Fruit fly (Drosophila melanogaster) whole organism, embryonic: ENCODE measurements around the gene CG8420.

ENCODE experiments used
- Abd-B ChIP-seq: fragments of 200-800 bp; sonication (Bioruptor generic); optimal IDR thresholded peaks from 2 replicates; lab custom pipeline; 2018; ENCODE audit warnings: missing biosample characterization, mild to moderate bottlenecking, missing genetic modification characterization, moderate library complexity
- Atf3 ChIP-seq: fragments of 200-800 bp; sonication (Bioruptor generic); optimal IDR thresholded peaks from 3 replicates; lab custom pipeline; 2016; ENCODE audit warnings: missing biosample characterization, missing genetic modification characterization
- B-H1 ChIP-seq: fragments of 200-800 bp; sonication (Bioruptor generic); IDR thresholded peaks from 3 replicates; pipeline ENCODE4 v1.3.6; 2022; ENCODE audit warnings: missing biosample characterization, missing genetic modification characterization
- CG10979 ChIP-seq: fragments of 200-800 bp; sonication (Bioruptor generic); optimal IDR thresholded peaks from 2 replicates; lab custom pipeline; 2018; ENCODE audit warnings: missing biosample characterization, mild to moderate bottlenecking, missing genetic modification characterization, moderate library complexity
- CG12391 ChIP-seq: fragments of 200-800 bp; sonication (Bioruptor generic); optimal IDR thresholded peaks from 3 replicates; lab custom pipeline; 2018; ENCODE audit warnings: missing biosample characterization, mild to moderate bottlenecking, missing genetic modification characterization, moderate library complexity
- CG14710 ChIP-seq: fragments of 200-800 bp; sonication (Bioruptor generic); optimal IDR thresholded peaks from 3 replicates; lab custom pipeline; 2019; ENCODE audit warnings: missing biosample characterization, mild to moderate bottlenecking, missing genetic modification characterization, moderate library complexity
- CG17361 ChIP-seq: fragments of 200-800 bp; sonication (Bioruptor generic); IDR thresholded peaks from 3 replicates; pipeline ENCODE4 v1.3.6; 2022; ENCODE audit warnings: missing biosample characterization, missing genetic modification characterization
- CG18011 ChIP-seq: fragments of 200-800 bp; sonication (Bioruptor generic); optimal IDR thresholded peaks from 2 replicates; lab custom pipeline; 2017; ENCODE audit warnings: missing biosample characterization, missing genetic modification characterization, mild to moderate bottlenecking, moderate library complexity, missing genotype
- CG30403 ChIP-seq: fragments of 200-800 bp; sonication (Bioruptor generic); optimal IDR thresholded peaks from 3 replicates; lab custom pipeline; 2016; ENCODE audit warnings: missing biosample characterization, missing genetic modification characterization
- CG31224 ChIP-seq: fragments of 200-800 bp; sonication (Bioruptor generic); IDR thresholded peaks from 2 replicates; pipeline ENCODE4 v1.3.6; 2022; ENCODE audit warnings: missing biosample characterization, missing genetic modification characterization
- CG31441 ChIP-seq: fragments of 200-800 bp; sonication (Bioruptor generic); IDR thresholded peaks from 2 replicates; pipeline ENCODE4 v1.3.6; 2022; ENCODE audit warnings: missing biosample characterization, missing genetic modification characterization
- CG4360 ChIP-seq: fragments of 200-800 bp; sonication (Bioruptor generic); IDR thresholded peaks from 2 replicates; pipeline ENCODE4 v1.3.6; 2022; ENCODE audit warnings: missing biosample characterization, missing genetic modification characterization
- CG7839 ChIP-seq: fragments of 200-800 bp; sonication (Bioruptor generic); optimal IDR thresholded peaks from 3 replicates; lab custom pipeline; 2018; ENCODE audit warnings: missing biosample characterization, mild to moderate bottlenecking, missing genetic modification characterization, moderate library complexity
- CG8089 ChIP-seq: fragments of 200-800 bp; sonication (Bioruptor generic); optimal IDR thresholded peaks from 3 replicates; lab custom pipeline; 2016; ENCODE audit warnings: missing biosample characterization, missing genetic modification characterization
- CrebB ChIP-seq: fragments of 200-800 bp; sonication (Bioruptor generic); optimal IDR thresholded peaks from 3 replicates; lab custom pipeline; 2018; ENCODE audit warnings: missing biosample characterization, mild to moderate bottlenecking, missing genetic modification characterization
- Dfd ChIP-seq, 2 experiments: fragments of >200 bp; optimal IDR thresholded peaks; 2 replicates each; lab custom pipeline; 2017; ENCODE audit warnings: missing biosample characterization in 2 of 2, missing genetic modification characterization in 2 of 2
- Ets97D ChIP-seq: fragments of 200-800 bp; sonication (Bioruptor generic); optimal IDR thresholded peaks from 3 replicates; lab custom pipeline; 2016; ENCODE audit warnings: missing biosample characterization, missing genetic modification characterization
- HLH3B ChIP-seq: fragments of 200-800 bp; sonication (Bioruptor generic); IDR thresholded peaks from 2 replicates; pipeline ENCODE4 v1.3.6; 2022; ENCODE audit warnings: missing biosample characterization, missing genetic modification characterization
- Mad ChIP-seq: fragments of 200-800 bp; sonication (Bioruptor generic); optimal IDR thresholded peaks from 2 replicates; lab custom pipeline; 2016; ENCODE audit warnings: missing biosample characterization, missing genetic modification characterization
- Max ChIP-seq: fragments of 200-800 bp; sonication (Bioruptor generic); optimal IDR thresholded peaks from 2 replicates; lab custom pipeline; 2016; ENCODE audit warnings: missing biosample characterization, mild to moderate bottlenecking, missing genetic modification characterization
- Sox102F ChIP-seq: fragments of 200-800 bp; sonication (Bioruptor generic); optimal IDR thresholded peaks from 2 replicates; lab custom pipeline; 2018; ENCODE audit warnings: missing biosample characterization, mild to moderate bottlenecking, missing genetic modification characterization, moderate library complexity
- abd-A ChIP-seq: fragments of 200-800 bp; sonication (Bioruptor generic); optimal IDR thresholded peaks from 3 replicates; lab custom pipeline; 2019; ENCODE audit warnings: missing biosample characterization, mild to moderate bottlenecking, missing genetic modification characterization, moderate library complexity
- ato ChIP-seq: fragments of 200-800 bp; sonication (Bioruptor generic); IDR thresholded peaks from 2 replicates; pipeline ENCODE4 v1.3.6; 2022; ENCODE audit warnings: missing biosample characterization, missing genetic modification characterization; ENCODE audit not compliant: partially characterized antibody
- az2 ChIP-seq: fragments of 200-800 bp; sonication (Bioruptor generic); optimal IDR thresholded peaks from 3 replicates; lab custom pipeline; 2016; ENCODE audit warnings: missing biosample characterization, missing genetic modification characterization
- chif ChIP-seq, 2 experiments: fragments of 200-800 bp; sonication (Bioruptor generic); optimal IDR thresholded peaks; 3 replicates each; lab custom pipeline; 2016; ENCODE audit warnings: missing biosample characterization in 2 of 2, missing genetic modification characterization in 2 of 2
- chn ChIP-seq: fragments of 200-800 bp; sonication (Bioruptor generic); optimal IDR thresholded peaks from 2 replicates; lab custom pipeline; 2016; ENCODE audit warnings: missing biosample characterization, missing genetic modification characterization
- corto ChIP-seq: fragments of 200-800 bp; sonication (Bioruptor generic); optimal IDR thresholded peaks from 2 replicates; lab custom pipeline; 2016; ENCODE audit warnings: missing biosample characterization, mild to moderate bottlenecking, missing genetic modification characterization, moderate library complexity
- crol ChIP-seq: fragments of 200-800 bp; sonication (Bioruptor generic); IDR thresholded peaks from 2 replicates; pipeline ENCODE4 v1.3.6; 2022; ENCODE audit warnings: missing biosample characterization, missing genetic modification characterization
- dpn ChIP-seq, 2 experiments: fragments of 200-800 bp; sonication (Bioruptor generic); optimal IDR thresholded peaks; 3 replicates each; lab custom pipeline; 2016; ENCODE audit warnings: missing biosample characterization in 2 of 2, missing genetic modification characterization in 2 of 2
- ewg ChIP-seq: fragments of 200-800 bp; sonication (Bioruptor generic); optimal IDR thresholded peaks from 3 replicates; lab custom pipeline; 2017; ENCODE audit warnings: mild to moderate bottlenecking, missing biosample characterization, missing genetic modification reagents, missing genetic modification characterization
- exex ChIP-seq: fragments of 200-800 bp; sonication (Bioruptor generic); optimal IDR thresholded peaks from 4 replicates; lab custom pipeline; 2018; ENCODE audit warnings: missing biosample characterization, mild to moderate bottlenecking, missing genetic modification characterization, moderate library complexity
- gcm2 ChIP-seq: fragments of 200-800 bp; sonication (Bioruptor generic); optimal IDR thresholded peaks from 2 replicates; lab custom pipeline; 2016; ENCODE audit warnings: missing biosample characterization, missing genetic modification characterization
- ken ChIP-seq: fragments of 200-800 bp; sonication (Bioruptor generic); IDR thresholded peaks from 3 replicates; pipeline ENCODE4 v1.3.6; 2022; ENCODE audit warnings: missing biosample characterization, missing genetic modification characterization
- lilli ChIP-seq: fragments of 200-800 bp; sonication (Bioruptor generic); optimal IDR thresholded peaks from 3 replicates; lab custom pipeline; 2016; ENCODE audit warnings: missing biosample characterization, missing genetic modification characterization
- lov ChIP-seq, 2 experiments: fragments of 200-800 bp in 1 of 2; fragments of >200 bp in 1 of 2; sonication (Bioruptor generic) in 1 of 2; IDR thresholded peaks in 1 of 2; optimal IDR thresholded peaks in 1 of 2; 2 replicates in 1 of 2; 3 replicates in 1 of 2; pipeline versions ENCODE4 v1.3.6 to Lab custom; 2017 to 2022; ENCODE audit warnings: missing biosample characterization in 1 of 2, missing genetic modification characterization in 1 of 2
- nerfin-2 ChIP-seq: fragments of 200-800 bp; sonication (Bioruptor generic); IDR thresholded peaks from 2 replicates; pipeline ENCODE4 v1.3.6; 2022; ENCODE audit warnings: missing biosample characterization, missing genetic modification characterization; ENCODE audit not compliant: partially characterized antibody
- oc ChIP-seq: fragments of 200-800 bp; sonication (Bioruptor generic); optimal IDR thresholded peaks from 2 replicates; lab custom pipeline; 2018; ENCODE audit warnings: missing biosample characterization, mild to moderate bottlenecking, missing genetic modification characterization, moderate library complexity
- otp ChIP-seq: fragments of 200-800 bp; sonication (Bioruptor generic); IDR thresholded peaks from 3 replicates; pipeline ENCODE4, ENCODE4 v1.3.6; 2022; ENCODE audit warnings: missing biosample characterization, missing genetic modification characterization
- pan ChIP-seq, 4 experiments: fragments of >200 bp in 3 of 4; fragments of 200-800 bp in 1 of 4; sonication (Bioruptor generic) in 1 of 4; optimal IDR thresholded peaks in 3 of 4; IDR thresholded peaks in 1 of 4; 2 replicates each; pipeline versions ENCODE4 v1.3.6 to Lab custom; 2017 to 2022; ENCODE audit warnings: missing biosample characterization in 2 of 4, missing genetic modification characterization in 2 of 4, mixed read lengths in 1 of 4
- pnt ChIP-seq: fragments of 200-800 bp; sonication (Bioruptor generic); optimal IDR thresholded peaks from 3 replicates; lab custom pipeline; 2016; ENCODE audit warnings: missing biosample characterization, missing genetic modification characterization
- prd ChIP-seq, 3 experiments: fragments of >200 bp in 2 of 3; fragments of 200-800 bp in 1 of 3; sonication (Bioruptor generic) in 1 of 3; optimal IDR thresholded peaks in 2 of 3; IDR thresholded peaks in 1 of 3; 2 replicates in 2 of 3; 3 replicates in 1 of 3; pipeline versions ENCODE4 v1.3.6 to Lab custom; 2017 to 2022; ENCODE audit warnings: missing biosample characterization in 1 of 3, missing genetic modification characterization in 1 of 3
- sisA ChIP-seq: fragments of 200-800 bp; sonication (Bioruptor generic); IDR thresholded peaks from 2 replicates; pipeline ENCODE4 v1.3.6; 2022; ENCODE audit warnings: missing biosample characterization, missing genetic modification characterization
- slbo ChIP-seq: fragments of 200-800 bp; sonication (Bioruptor generic); IDR thresholded peaks from 2 replicates; pipeline ENCODE4 v1.3.6; 2022; ENCODE audit warnings: missing biosample characterization, missing genetic modification characterization
- sug ChIP-seq: fragments of 200-800 bp; optimal IDR thresholded peaks from 2 replicates; lab custom pipeline; 2019; ENCODE audit warnings: missing biosample characterization, mild to moderate bottlenecking, missing genetic modification characterization, moderate library complexity
- unpg ChIP-seq: fragments of 200-800 bp; sonication (Bioruptor generic); optimal IDR thresholded peaks from 3 replicates; lab custom pipeline; 2018; ENCODE audit warnings: missing biosample characterization, mild to moderate bottlenecking, missing genetic modification characterization, moderate library complexity
- usp ChIP-seq: fragments of >200 bp; optimal IDR thresholded peaks from 2 replicates; lab custom pipeline; 2017; ENCODE audit warnings: missing biosample characterization, missing genetic modification characterization
- vvl ChIP-seq: fragments of 200-800 bp; sonication (Bioruptor generic); IDR thresholded peaks from 2 replicates; pipeline ENCODE4 v1.3.6; 2022; ENCODE audit warnings: missing biosample characterization, missing genetic modification characterization
- zen ChIP-seq: fragments of 200-800 bp; sonication (Bioruptor generic); optimal IDR thresholded peaks from 3 replicates; lab custom pipeline; 2018; ENCODE audit warnings: missing biosample characterization, mild to moderate bottlenecking, missing genetic modification characterization, moderate library complexity
- zfh2 ChIP-seq: fragments of 200-800 bp; sonication (Bioruptor generic); optimal IDR thresholded peaks from 2 replicates; lab custom pipeline; 2016; ENCODE audit warnings: missing biosample characterization, missing genetic modification characterization

CG8420 gene

DNA sequence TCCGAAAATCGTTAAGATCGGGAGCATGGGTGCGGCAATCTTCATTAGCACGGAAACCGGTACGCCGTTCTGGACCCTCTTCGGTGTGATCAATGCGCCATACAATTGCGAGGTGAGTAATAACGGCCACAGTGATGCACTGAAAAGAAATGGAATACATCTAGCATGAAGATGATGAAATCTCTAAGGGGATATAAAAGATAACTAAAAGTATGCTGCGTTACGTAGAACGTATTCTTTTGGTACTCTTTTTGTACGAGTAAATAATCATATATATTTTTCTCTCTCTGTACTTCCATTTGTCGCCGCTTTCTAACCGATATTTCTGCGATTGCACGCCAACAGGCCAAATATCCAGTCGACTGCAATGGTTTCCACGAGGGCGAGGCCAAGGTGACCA is 4.4 kb downstream of the CG8420 start (continued):
- TF ChIP-seq HLH3B: peak; percentile 57; the same call in 1 of the 2 replicates
- TF ChIP-seq vvl (GFP tag; lab: Robert Waterston, UW): peak; percentile 52
- TF ChIP-seq oc: no peak
- TF ChIP-seq Mad (GFP tag; lab: Kevin White, UChicago): no peak
- no peak for TF ChIP-seq exex (tag; lab: Kevin White, UChicago)
- TF ChIP-seq CG7839 (tag; lab: Kevin White, UChicago): no peak
- 0 out of 2 replicates have a peak, but pooled peaks have one; percentile 11 for TF ChIP-seq CG4360 (GFP tag; lab: Robert Waterston, UW)
- peak in 1 of 2 experiments; percentile 33 for TF ChIP-seq dpn (GFP tag; optimal IDR thresholded peaks at IDR 0.05; lab: Kevin White, UChicago)
- TF ChIP-seq B-H1 (GFP tag; lab: Robert Waterston, UW): no peak
- no peak for TF ChIP-seq gcm2 (GFP tag; lab: Kevin White, UChicago)
- TF ChIP-seq Abd-B (GFP tag; lab: Kevin White, UChicago): no peak
- peak; percentile 51 for TF ChIP-seq Sox102F
- peak; percentile 37 for TF ChIP-seq CG30403 (GFP tag; lab: Kevin White, UChicago)
- peak; percentile 8 for TF ChIP-seq pnt
- TF ChIP-seq sug (tag; lab: Kevin White, UChicago): no peak
- TF ChIP-seq pan (optimal IDR thresholded peaks at IDR 0.05; lab: Kevin White, UChicago): no peak
- no peak for TF ChIP-seq pan (GFP tag; optimal IDR thresholded peaks at IDR 0.05 in 1 of 2, IDR thresholded peaks at IDR 0.05 in 1 of 2)
- peak; percentile 41; the same call in 1 of the 3 replicates for TF ChIP-seq otp (GFP tag; lab: Robert Waterston, UW)
- no peak for TF ChIP-seq ato
- TF ChIP-seq CrebB (tag; lab: Kevin White, UChicago): no peak
- TF ChIP-seq nerfin-2 (GFP tag; lab: Robert Waterston, UW): no peak
- no peak for TF ChIP-seq prd (optimal IDR thresholded peaks at IDR 0.05; lab: Kevin White, UChicago)
- TF ChIP-seq prd (GFP tag; IDR thresholded peaks at IDR 0.05; lab: Robert Waterston, UW): peak; percentile 66
- TF ChIP-seq usp (GFP tag; lab: Kevin White, UChicago): no peak
- peak; percentile 33; the same call in 1 of the 3 replicates for TF ChIP-seq ken
- TF ChIP-seq sisA (GFP tag; lab: Robert Waterston, UW): peak; percentile 27; the same call in 1 of the 2 replicates
- no peak for TF ChIP-seq abd-A (tag; lab: Kevin White, UChicago)
- TF ChIP-seq Max (GFP tag; lab: Kevin White, UChicago): no peak
- TF ChIP-seq CG31441: 0 out of 2 replicates have a peak, but pooled peaks have one; percentile 36
- TF ChIP-seq unpg (GFP tag; lab: Kevin White, UChicago): peak; percentile 30
- TF ChIP-seq CG17361 (GFP tag; lab: Robert Waterston, UW): no peak
- peak; percentile 46 for TF ChIP-seq CG10979 (tag; lab: Kevin White, UChicago)
- 0 out of 2 replicates have a peak, but pooled peaks have one; percentile 7 for TF ChIP-seq CG31224
- peak; percentile 45 for TF ChIP-seq zen (tag; lab: Kevin White, UChicago)
- peak; percentile 14 for TF ChIP-seq CG12391
- peak; percentile 22 for TF ChIP-seq CG14710 (tag; lab: Kevin White, UChicago)
- TF ChIP-seq Ets97D (GFP tag; lab: Kevin White, UChicago): no peak
- no peak for TF ChIP-seq lov (optimal IDR thresholded peaks at IDR 0.05; lab: Kevin White, UChicago)
- peak; percentile 51; the same call in 1 of the 3 replicates for TF ChIP-seq lov (GFP tag; IDR thresholded peaks at IDR 0.05; lab: Robert Waterston, UW)
- no peak for TF ChIP-seq CG18011 (GFP tag; lab: Kevin White, UChicago)
- TF ChIP-seq lilli (GFP tag; lab: Kevin White, UChicago): peak; percentile 3
- TF ChIP-seq Dfd (GFP tag; optimal IDR thresholded peaks at IDR 0.05; lab: Kevin White, UChicago): no peak
- TF ChIP-seq CG8089: no peak
- peak; percentile 27; the same call in 1 of the 2 replicates for TF ChIP-seq slbo (GFP tag; lab: Robert Waterston, UW)
- TF ChIP-seq Atf3 (GFP tag; lab: Kevin White, UChicago): peak; percentile 27
- peak in 1 of 2 experiments; percentile 23 for TF ChIP-seq chif (GFP tag; optimal IDR thresholded peaks at IDR 0.05; lab: Kevin White, UChicago)
- TF ChIP-seq chn (GFP tag; lab: Kevin White, UChicago): peak; percentile 11
- peak; percentile 5 for TF ChIP-seq ewg
- TF ChIP-seq corto (GFP tag; lab: Kevin White, UChicago): no peak
- TF ChIP-seq az2 (GFP tag; lab: Kevin White, UChicago): peak; percentile 24
- TF ChIP-seq crol (GFP tag; lab: Robert Waterston, UW): no peak
- TF ChIP-seq zfh2: no peak
